Worm (Caenorhabditis elegans) whole organism, mixed stage, embryonic: ENCODE measurements around the gene arf-6.

Experiments used
- blmp-1 ChIP-seq: fragments of 150-350 bp; optimal IDR thresholded peaks from 2 replicates; lab custom pipeline; 2014; ENCODE audit warnings: missing biosample characterization, missing genetic modification characterization
- lsy-2 ChIP-seq: fragments of 150-350 bp; optimal IDR thresholded peaks from 2 replicates; lab custom pipeline; 2014; ENCODE audit warnings: missing biosample characterization, missing genetic modification characterization
- nhr-12 ChIP-seq: fragments of 150-350 bp; optimal IDR thresholded peaks from 2 replicates; lab custom pipeline; 2014; ENCODE audit warnings: missing biosample characterization, missing genetic modification characterization
- nhr-76 ChIP-seq: sonication (generic microtip); optimal IDR thresholded peaks from 2 replicates; lab custom pipeline; 2017; ENCODE audit warnings: missing biosample characterization, missing genetic modification characterization
- pha-4 ChIP-seq: fragments of 150-350 bp; optimal IDR thresholded peaks from 2 replicates; lab custom pipeline; 2018; ENCODE audit warnings: missing biosample characterization, missing genetic modification reagents, missing genetic modification characterization
- sem-2 ChIP-seq: fragments of 200-800 bp; sonication (Bioruptor generic); optimal IDR thresholded peaks from 2 replicates; lab custom pipeline; 2018; ENCODE audit warnings: mild to moderate bottlenecking, missing genetic modification characterization, missing compliant biosample characterization
- ztf-11 ChIP-seq: fragments of 150-350 bp; optimal IDR thresholded peaks from 2 replicates; lab custom pipeline; 2014; ENCODE audit warnings: missing biosample characterization, missing genetic modification characterization

- no peak for TF ChIP-seq nhr-12 (tag; lab: Kevin White, UChicago)
- no peak for TF ChIP-seq ztf-11 (tag; lab: Kevin White, UChicago)
- no peak for TF ChIP-seq pha-4
- TF ChIP-seq nhr-76 (tag; lab: Kevin White, UChicago): no peak
- TF ChIP-seq sem-2 (GFP tag; lab: Kevin White, UChicago): no peak
- TF ChIP-seq blmp-1: no peak
- TF ChIP-seq lsy-2 (tag; lab: Kevin White, UChicago): no peak
These were observed 2.8 kb downstream of the arf-6 start, which contains the start of gene rad-54.B for ce11 chrIV:16949767-16950166.
